Fruit fly (Drosophila melanogaster) whole organism, adult: ENCODE data around the gene rdx.

Source experiments
- CG11617 ChIP-seq: fragments of 200-800 bp; sonication (Bioruptor generic); optimal IDR thresholded peaks from 2 replicates; lab custom pipeline; 2017; ENCODE audit warnings: mild to moderate bottlenecking, missing biosample characterization, missing genetic modification reagents, missing genetic modification characterization
- CG12768 ChIP-seq: fragments of 200-800 bp; sonication (Bioruptor generic); optimal IDR thresholded peaks from 2 replicates; lab custom pipeline; 2017; ENCODE audit warnings: missing biosample characterization, missing genetic modification characterization, mild to moderate bottlenecking, moderate library complexity, missing genetic modification reagents
- CG14711 ChIP-seq: fragments of 200-800 bp; sonication (Bioruptor generic); optimal IDR thresholded peaks from 2 replicates; lab custom pipeline; 2018; ENCODE audit warnings: missing biosample characterization, mild to moderate bottlenecking, missing genetic modification characterization, moderate library complexity
- CG1620 ChIP-seq: fragments of 200-800 bp; sonication (Bioruptor generic); optimal IDR thresholded peaks from 2 replicates; lab custom pipeline; 2016; ENCODE audit warnings: missing biosample characterization, missing genetic modification characterization
- CG33017 ChIP-seq: fragments of 200-800 bp; sonication (Bioruptor generic); optimal IDR thresholded peaks from 2 replicates; lab custom pipeline; 2018; ENCODE audit warnings: missing biosample characterization, mild to moderate bottlenecking, missing genetic modification characterization, moderate library complexity
- CG5204 ChIP-seq: fragments of 200-800 bp; sonication (Bioruptor generic); optimal IDR thresholded peaks from 2 replicates; lab custom pipeline; 2016; ENCODE audit warnings: missing biosample characterization, missing genetic modification characterization
- CG7045 ChIP-seq: fragments of 200-800 bp; sonication (Bioruptor generic); optimal IDR thresholded peaks from 2 replicates; lab custom pipeline; 2017; ENCODE audit warnings: missing biosample characterization, mild to moderate bottlenecking, missing genetic modification characterization
- CG7101 ChIP-seq: fragments of 200-800 bp; sonication (Bioruptor generic); optimal IDR thresholded peaks from 2 replicates; lab custom pipeline; 2018; ENCODE audit warnings: missing biosample characterization, mild to moderate bottlenecking, missing genetic modification characterization, moderate library complexity
- Clk ChIP-seq: fragments of 200-800 bp; sonication (Bioruptor generic); optimal IDR thresholded peaks from 2 replicates; lab custom pipeline; 2017; ENCODE audit warnings: missing biosample characterization, missing genetic modification characterization
- Crg-1 ChIP-seq: fragments of 200-800 bp; sonication (Bioruptor generic); optimal IDR thresholded peaks from 2 replicates; lab custom pipeline; 2016; ENCODE audit warnings: missing biosample characterization, missing genetic modification characterization
- Hr96 ChIP-seq: fragments of 200-800 bp; sonication (Bioruptor generic); optimal IDR thresholded peaks from 2 replicates; lab custom pipeline; 2016; ENCODE audit warnings: missing biosample characterization, missing genetic modification characterization
- Mnt ChIP-seq: fragments of 200-800 bp; sonication (Bioruptor generic); optimal IDR thresholded peaks from 2 replicates; lab custom pipeline; 2016; ENCODE audit warnings: missing biosample characterization, mild to moderate bottlenecking, missing genetic modification characterization
- bab1 ChIP-seq: fragments of 200-800 bp; sonication (Bioruptor generic); optimal IDR thresholded peaks from 3 replicates; lab custom pipeline; 2019; ENCODE audit warnings: missing biosample characterization, mild to moderate bottlenecking, missing genetic modification characterization, moderate library complexity
- cic ChIP-seq: fragments of 200-800 bp; sonication (Bioruptor generic); optimal IDR thresholded peaks from 2 replicates; lab custom pipeline; 2017; ENCODE audit warnings: missing biosample characterization, mild to moderate bottlenecking, missing genetic modification characterization, moderate library complexity
- cnc ChIP-seq, 2 experiments: fragments of >200 bp; optimal IDR thresholded peaks; 2 replicates each; lab custom pipeline; 2017
- kay ChIP-seq: fragments of 200-800 bp; sonication (Bioruptor generic); peaks from one replicate; lab custom pipeline; 2016; ENCODE audit warnings: missing biosample characterization, missing genetic modification characterization, borderline replicate concordance
- ovo ChIP-seq: fragments of 200-800 bp; sonication (Bioruptor generic); optimal IDR thresholded peaks from 2 replicates; lab custom pipeline; 2016; ENCODE audit warnings: missing biosample characterization, missing genetic modification characterization
- pad ChIP-seq: fragments of 200-800 bp; sonication (Bioruptor generic); optimal IDR thresholded peaks from 3 replicates; lab custom pipeline; 2017; ENCODE audit warnings: missing biosample characterization, missing genetic modification characterization, mild to moderate bottlenecking, moderate library complexity, missing genetic modification reagents
- tj ChIP-seq: fragments of 200-800 bp; sonication (Bioruptor generic); optimal IDR thresholded peaks from 3 replicates; lab custom pipeline; 2017; ENCODE audit warnings: missing biosample characterization, mild to moderate bottlenecking, missing genetic modification characterization, moderate library complexity
- toe ChIP-seq: fragments of 200-800 bp; sonication (Bioruptor generic); optimal IDR thresholded peaks from 2 replicates; lab custom pipeline; 2016; ENCODE audit warnings: missing biosample characterization, missing genetic modification characterization

The rdx gene

DNA sequence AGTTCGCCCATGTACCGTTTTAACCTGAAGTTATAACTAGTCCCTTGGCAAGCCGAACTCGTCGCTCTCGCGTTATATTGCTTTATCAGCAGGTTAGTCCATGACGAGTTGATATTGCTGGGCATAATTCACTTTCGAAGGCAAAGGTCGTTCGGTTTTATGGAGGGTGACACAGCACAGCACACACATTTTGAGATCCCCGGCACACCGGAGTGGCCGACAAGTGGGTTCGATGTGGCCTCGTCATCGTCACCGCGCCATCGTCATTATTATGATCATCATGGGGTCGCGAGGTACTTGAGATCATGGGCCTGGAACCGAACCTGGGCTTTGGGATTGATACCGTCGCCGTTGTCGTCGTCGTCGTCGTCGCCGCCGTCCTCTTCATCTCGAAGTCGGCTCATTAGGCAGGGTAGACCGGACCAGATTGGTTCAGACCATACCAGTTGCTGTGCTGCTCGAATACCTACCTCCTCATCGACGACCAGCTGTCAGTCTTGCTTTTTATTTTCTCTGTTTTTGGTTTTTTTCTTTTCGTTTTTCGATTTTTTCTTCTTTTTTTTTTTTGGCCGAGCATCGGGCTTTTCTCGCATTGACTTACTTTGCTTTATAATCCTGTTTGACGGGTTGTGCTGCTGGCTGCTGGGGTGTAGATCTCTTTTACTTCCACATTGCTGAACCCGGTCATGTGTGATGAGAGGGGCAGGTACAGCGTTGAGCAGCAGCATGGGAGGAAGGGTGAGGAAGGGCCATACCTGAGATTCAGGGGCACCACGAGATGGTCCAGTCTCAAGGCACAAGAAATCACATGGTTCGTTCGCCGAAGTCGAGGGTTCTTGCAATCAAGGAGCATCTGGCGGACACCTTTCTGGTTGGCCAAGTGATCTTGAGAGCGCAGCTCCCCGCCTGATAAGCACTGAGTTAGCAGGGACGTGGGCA lies 29.5 kb upstream of the rdx start:
- no peak for TF ChIP-seq CG12768
- no peak for TF ChIP-seq CG7045 (GFP tag; lab: Kevin White, UChicago)
- TF ChIP-seq ovo (GFP tag; lab: Kevin White, UChicago), result no peak
- TF ChIP-seq tj (GFP tag; lab: Kevin White, UChicago), result no peak
- TF ChIP-seq Mnt, result no peak
- TF ChIP-seq cnc (optimal IDR thresholded peaks at IDR 0.05; lab: Kevin White, UChicago), result peak in 1 of 2 experiments; percentile 42
- no peak for TF ChIP-seq Crg-1 (GFP tag; lab: Kevin White, UChicago)
- TF ChIP-seq Clk (GFP tag; lab: Kevin White, UChicago), result no peak

dm6 chr3R:14060399-14060798 lies 28.5 kb upstream of the rdx start:
- no peak for TF ChIP-seq ovo (GFP tag; lab: Kevin White, UChicago)
- TF ChIP-seq kay (GFP tag; lab: Kevin White, UChicago), result no peak
- TF ChIP-seq CG33017 (tag; lab: Kevin White, UChicago), result no peak
- no peak for TF ChIP-seq CG7101
- TF ChIP-seq CG11617 (GFP tag; lab: Kevin White, UChicago), result no peak
- TF ChIP-seq CG7045 (GFP tag; lab: Kevin White, UChicago), result no peak
- TF ChIP-seq cic, result no peak
- no peak for TF ChIP-seq bab1 (GFP tag; lab: Kevin White, UChicago)
- TF ChIP-seq Hr96, result no peak
- TF ChIP-seq Mnt, result no peak
- no peak for TF ChIP-seq Clk (GFP tag; lab: Kevin White, UChicago)
- no peak for TF ChIP-seq CG14711 (tag; lab: Kevin White, UChicago)
- no peak for TF ChIP-seq cnc (optimal IDR thresholded peaks at IDR 0.05; lab: Kevin White, UChicago)
- TF ChIP-seq CG5204, result no peak
- TF ChIP-seq Crg-1 (GFP tag; lab: Kevin White, UChicago), result no peak
- TF ChIP-seq pad (GFP tag; lab: Kevin White, UChicago), result no peak
- no peak for TF ChIP-seq CG1620 (GFP tag; lab: Kevin White, UChicago)
- no peak for TF ChIP-seq CG12768

- TF ChIP-seq CG14711 (tag; lab: Kevin White, UChicago) (no peak), cnc (optimal IDR thresholded peaks at IDR 0.05; lab: Kevin White, UChicago) (no peak), kay (GFP tag; lab: Kevin White, UChicago) (peak; percentile 84), Mnt (peak; percentile 11), Crg-1 (GFP tag; lab: Kevin White, UChicago) (no peak), CG11617 (GFP tag; lab: Kevin White, UChicago) (no peak), cic (peak; percentile 57), bab1 (GFP tag; lab: Kevin White, UChicago) (no peak), CG1620 (GFP tag; lab: Kevin White, UChicago) (no peak), CG5204 (no peak), ovo (GFP tag; lab: Kevin White, UChicago) (peak; percentile 58), pad (GFP tag; lab: Kevin White, UChicago) (no peak), Clk (GFP tag; lab: Kevin White, UChicago) (no peak), CG7101 (no peak), tj (GFP tag; lab: Kevin White, UChicago) (no peak), CG7045 (GFP tag; lab: Kevin White, UChicago) (no peak), CG33017 (tag; lab: Kevin White, UChicago) (peak; percentile 31), Hr96 (no peak), toe (GFP tag; lab: Kevin White, UChicago) (no peak), CG12768 (peak; percentile 56)
Measured at dm6 chr3R:14059703-14060300, 27.9 kb upstream of the rdx start.

DNA sequence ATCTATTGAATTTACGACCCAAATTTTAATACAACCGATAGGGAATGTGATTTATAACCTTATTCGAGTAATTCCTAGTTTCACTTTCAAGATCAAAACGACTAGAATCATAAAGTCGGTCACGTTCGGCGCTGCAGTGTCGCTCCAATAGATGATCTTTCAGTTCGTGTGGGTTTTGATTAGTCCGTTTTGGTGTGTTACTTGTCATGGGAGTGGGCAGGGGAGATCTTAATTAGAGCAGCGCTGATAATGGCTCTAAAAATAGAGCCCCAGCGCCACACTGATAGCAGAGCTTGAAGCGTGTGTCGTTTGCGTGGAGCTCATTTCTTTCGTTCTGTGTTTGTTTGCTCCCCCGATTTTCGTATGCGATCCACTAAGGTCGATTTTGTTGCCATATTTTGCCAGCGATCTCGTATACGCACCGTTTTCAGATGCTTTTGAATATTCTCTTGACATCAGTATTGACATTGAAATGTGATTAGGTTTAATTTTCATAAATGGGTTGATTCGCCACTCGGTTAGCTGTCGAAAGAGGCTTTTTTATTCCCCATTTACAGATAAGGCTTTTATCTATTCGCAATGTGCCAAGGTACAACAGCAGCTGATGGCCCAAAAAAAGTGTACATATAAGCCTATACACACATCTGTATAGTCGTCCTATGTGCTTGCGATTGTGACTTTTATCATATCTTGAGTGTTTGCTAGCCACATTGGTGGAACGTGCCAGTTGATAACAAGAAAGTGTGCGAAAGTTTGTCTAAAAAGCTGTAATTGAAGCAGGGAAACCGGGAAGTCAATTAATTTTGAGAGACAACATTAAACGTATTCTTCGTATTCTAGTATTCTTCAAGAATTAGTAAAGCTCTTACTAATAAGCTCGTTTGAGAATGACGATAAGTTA lies 26.9 kb upstream of the rdx start:
- TF ChIP-seq CG12768, result peak; percentile 5
- TF ChIP-seq cic, result peak; percentile 36
- no peak for TF ChIP-seq kay (GFP tag; lab: Kevin White, UChicago)
- peak; percentile 1 for TF ChIP-seq tj (GFP tag; lab: Kevin White, UChicago)
- TF ChIP-seq Mnt, result peak; percentile 1

DNA sequence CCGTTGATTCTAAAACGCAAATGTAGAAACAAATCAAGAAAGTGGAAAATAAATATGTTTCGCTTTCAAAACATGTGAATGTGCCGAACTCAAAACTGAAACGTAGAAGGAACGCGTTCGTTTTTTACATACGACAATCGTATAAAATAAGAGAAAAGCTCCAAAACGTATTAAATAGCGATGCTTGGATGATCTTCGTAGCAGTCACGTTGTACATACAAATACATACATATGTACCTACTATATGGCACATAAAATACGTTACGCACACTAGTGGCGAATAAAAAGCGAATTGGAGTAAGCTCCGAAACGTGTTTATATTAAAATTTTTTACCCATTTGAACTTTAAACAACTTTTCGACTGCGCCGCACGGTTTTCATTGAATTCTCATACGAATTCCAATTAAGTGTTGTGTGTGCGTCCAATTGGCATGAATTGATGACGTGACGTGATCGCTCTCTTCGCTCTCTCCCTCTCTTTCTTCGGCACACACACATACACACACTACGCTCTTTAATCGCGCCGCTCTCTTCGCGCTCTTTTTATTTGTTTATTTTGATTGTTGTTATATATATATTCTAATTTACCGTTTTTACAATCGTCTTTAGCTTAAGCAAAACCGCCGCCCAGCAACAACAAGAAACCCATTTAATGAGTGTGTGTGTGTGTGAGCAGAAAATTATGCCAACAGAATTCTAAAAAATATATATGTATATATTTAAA lies 25.4 kb upstream of the rdx start:
- TF ChIP-seq cic (peak; percentile 5), Mnt (peak; percentile 66), ovo (GFP tag; lab: Kevin White, UChicago) (peak; percentile 52), CG7101 (no peak), tj (GFP tag; lab: Kevin White, UChicago) (no peak), kay (GFP tag; lab: Kevin White, UChicago) (peak; percentile 81)
